Worm (Caenorhabditis elegans): ENCODE data around the gene msp-59.

DNA sequence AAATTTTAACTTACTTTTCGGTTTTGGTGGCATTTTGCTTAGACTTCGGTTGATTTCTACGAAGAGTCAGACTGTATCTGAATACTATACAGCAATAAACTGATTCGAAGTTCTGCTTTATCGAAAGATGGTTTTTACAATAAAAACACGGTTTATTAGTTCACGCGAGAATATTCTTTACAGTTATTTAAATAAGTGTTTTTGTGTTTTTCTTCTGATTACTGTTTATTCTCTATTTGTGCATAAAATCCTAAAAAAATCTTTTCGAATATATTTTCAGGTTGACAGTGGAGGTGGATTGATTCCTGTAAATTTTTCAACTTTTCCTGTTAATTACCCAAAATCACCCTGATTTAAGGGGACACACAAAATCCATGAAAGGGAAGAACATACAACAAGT is 6.9 kb downstream of the msp-59 start, which contains the start of gene ZK354.8:
- no peak for TF ChIP-seq ets-7 (tag; optimal IDR thresholded peaks at IDR 0.05)
- TF ChIP-seq ceh-36 (tag; optimal IDR thresholded peaks at IDR 0.05), result no peak
- TF ChIP-seq ama-1 (optimal IDR thresholded peaks at IDR 0.05), result no peak
- TF ChIP-seq flt-1 (GFP tag; IDR thresholded peaks at IDR 0.05), result no peak
- no peak for TF ChIP-seq B0310.2 (tag; optimal IDR thresholded peaks at IDR 0.05)
- no peak for TF ChIP-seq ceh-13 (GFP tag; optimal IDR thresholded peaks at IDR 0.05)
- no peak for TF ChIP-seq tra-4 (tag; optimal IDR thresholded peaks at IDR 0.05)
- no peak for TF ChIP-seq tbx-11 (GFP tag; IDR thresholded peaks at IDR 0.05)
- TF ChIP-seq tbx-37 (GFP tag; conservative IDR thresholded peaks at IDR 0.05), result no peak

All from whole organism, early embryonic.